Worm (Caenorhabditis elegans): Measurements from ENCODE around the gene W10G11.2.

The W10G11.2 gene

ce11 chrII:3540151-3540550 is 21.3 kb downstream of the W10G11.2 start:
- TF ChIP-seq egrh-3 (GFP tag; IDR thresholded peaks at IDR 0.05) (peak; percentile 42; the same call in 1 of the 2 replicates), zfh-2 (GFP tag; conservative IDR thresholded peaks at IDR 0.05) (peak; percentile 69), snpc-3.4 (tag; optimal IDR thresholded peaks at IDR 0.05) (no peak), attf-5 (GFP tag; optimal IDR thresholded peaks at IDR 0.05) (no peak), mcd-1 (GFP tag; IDR thresholded peaks at IDR 0.05) (0 out of 2 replicates have a peak, but pooled peaks have one; percentile 18), sdz-38 (tag; optimal IDR thresholded peaks at IDR 0.05) (no peak), F37B4.10 (GFP tag; IDR thresholded peaks at IDR 0.05) (no peak), madf-6 (GFP tag; IDR thresholded peaks at IDR 0.05) (no peak), nhr-120 (GFP tag; IDR thresholded peaks at IDR 0.05) (no peak), C17E4.6 (GFP tag; IDR thresholded peaks at IDR 0.05) (no peak), sea-2 (GFP tag; IDR thresholded peaks at IDR 0.05) (no peak)

ce11 chrII:3528256-3528655 is 33.2 kb downstream of the W10G11.2 start, which contains the start of gene ncs-6:
TSS of gene ncs-6 (minus strand) at chrII:3528516.
- TF ChIP-seq F39B2.1 (GFP tag; IDR thresholded peaks at IDR 0.05) (no peak), cebp-2 (GFP tag; IDR thresholded peaks at IDR 0.05) (0 out of 2 replicates have a peak, but pooled peaks have one; percentile 53)

- no peak for TF ChIP-seq somi-1 (GFP tag; optimal IDR thresholded peaks at IDR 0.05)
- no peak for TF ChIP-seq F52B5.7 (tag; optimal IDR thresholded peaks at IDR 0.05)
- no peak for TF ChIP-seq gei-17 (GFP tag; optimal IDR thresholded peaks at IDR 0.05)
- no peak for TF ChIP-seq cebp-2 (GFP tag; IDR thresholded peaks at IDR 0.05)
- TF ChIP-seq Y95B8A.8 (GFP tag; IDR thresholded peaks at IDR 0.05), result no peak
- TF ChIP-seq T26A5.8 (tag; optimal IDR thresholded peaks at IDR 0.05), result no peak
- no peak for TF ChIP-seq madf-8 (GFP tag; conservative IDR thresholded peaks at IDR 0.05)
- TF ChIP-seq aptf-3 (GFP tag; IDR thresholded peaks at IDR 0.05), result no peak
- no peak for TF ChIP-seq ceh-58 (GFP tag; IDR thresholded peaks at IDR 0.05)
- TF ChIP-seq him-1 (tag; optimal IDR thresholded peaks at IDR 0.05), result no peak
- no peak for TF ChIP-seq chd-7 (tag; optimal IDR thresholded peaks at IDR 0.05)
- no peak for TF ChIP-seq mes-4 (tag; optimal IDR thresholded peaks at IDR 0.05)
- TF ChIP-seq D2030.7 (GFP tag; IDR thresholded peaks at IDR 0.05), result no peak
- no peak for TF ChIP-seq ZK185.1 (tag; optimal IDR thresholded peaks at IDR 0.05; ENCODE audit: poor library complexity, severe bottlenecking)
- no peak for TF ChIP-seq Y79H2A.3 (GFP tag; conservative IDR thresholded peaks at IDR 0.05)
- TF ChIP-seq ztf-28 (GFP tag; IDR thresholded peaks at IDR 0.05), result no peak
- TF ChIP-seq F39B2.1 (GFP tag; IDR thresholded peaks at IDR 0.05), result no peak
Measured at ce11 chrII:3527460-3527859, 34.0 kb downstream of the W10G11.2 start.

DNA sequence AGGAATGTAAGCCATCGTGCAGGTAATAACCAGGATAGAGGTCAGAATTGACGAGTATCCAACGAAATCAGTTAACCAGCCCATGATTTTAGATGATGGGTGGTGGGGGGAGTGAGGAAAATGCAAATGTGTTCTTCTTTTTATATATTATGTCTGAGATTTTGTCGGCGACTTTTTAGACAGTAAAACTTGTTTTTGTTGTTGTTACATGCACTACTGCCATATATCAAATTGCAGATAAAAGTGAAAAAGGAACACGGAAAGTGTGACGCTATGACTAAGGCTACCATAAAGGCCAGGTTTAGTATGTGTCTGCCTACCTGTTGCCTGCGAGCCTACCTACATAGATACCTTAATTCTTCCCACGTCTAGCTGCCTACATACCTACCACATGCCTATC is 37.4 kb downstream of the W10G11.2 start, which contains the start of gene col-72:
col-72 (minus strand) TSS at position 101 of the 400 bp plus-strand sequence.
- TF ChIP-seq tlf-1 (GFP tag; optimal IDR thresholded peaks at IDR 0.05) (no peak), nhr-120 (GFP tag; IDR thresholded peaks at IDR 0.05) (no peak), pbrm-1 (GFP tag; IDR thresholded peaks at IDR 0.05) (no peak), attf-3 (GFP tag; conservative IDR thresholded peaks at IDR 0.05) (no peak), unc-62 (GFP tag; optimal IDR thresholded peaks at IDR 0.05) (no peak), rcor-1 (GFP tag; IDR thresholded peaks at IDR 0.05) (no peak), ztf-3 (GFP tag; optimal IDR thresholded peaks at IDR 0.05) (no peak), dox-1 (GFP tag; IDR thresholded peaks at IDR 0.05) (no peak), egl-18 (GFP tag; IDR thresholded peaks at IDR 0.05) (no peak), rec-8 (tag; optimal IDR thresholded peaks at IDR 0.05) (no peak), aptf-3 (GFP tag; IDR thresholded peaks at IDR 0.05) (no peak), lsl-1 (GFP tag; optimal IDR thresholded peaks at IDR 0.05) (no peak), C06A6.2 (GFP tag; conservative IDR thresholded peaks at IDR 0.05) (no peak)

All from whole organism, young adult.